Fruit fly (Drosophila melanogaster) whole organism, prepupa: ENCODE measurements around the gene cv.
A peak's percentile ranks its signal among the peaks of the same experiment; 100 is the strongest.

Experiments used
- CG10631 ChIP-seq: fragments of 200-800 bp; sonication (Bioruptor generic); optimal IDR thresholded peaks from 2 replicates; lab custom pipeline; 2016; ENCODE audit warnings: missing biosample characterization, missing genetic modification characterization
- CG6163 ChIP-seq: fragments of 200-800 bp; sonication (Bioruptor generic); IDR thresholded peaks from 3 replicates; pipeline ENCODE4 v1.3.6; 2022; ENCODE audit warnings: missing biosample characterization, missing genetic modification characterization
- CG6792 ChIP-seq: fragments of 200-800 bp; sonication (Bioruptor generic); optimal IDR thresholded peaks from 3 replicates; lab custom pipeline; 2016; ENCODE audit warnings: missing biosample characterization, missing genetic modification characterization
- Ets21C ChIP-seq: fragments of 200-800 bp; sonication (Bioruptor generic); optimal IDR thresholded peaks from 3 replicates; lab custom pipeline; 2016; ENCODE audit warnings: missing biosample characterization, missing genetic modification characterization
- Met ChIP-seq: fragments of 200-800 bp; sonication (Bioruptor generic); optimal IDR thresholded peaks from 3 replicates; lab custom pipeline; 2016; ENCODE audit warnings: missing biosample characterization, missing genetic modification characterization
- fkh ChIP-seq: fragments of 200-800 bp; sonication (Bioruptor generic); optimal IDR thresholded peaks from 3 replicates; lab custom pipeline; 2017; ENCODE audit warnings: missing biosample characterization, mild to moderate bottlenecking, missing genetic modification characterization, moderate library complexity

DNA sequence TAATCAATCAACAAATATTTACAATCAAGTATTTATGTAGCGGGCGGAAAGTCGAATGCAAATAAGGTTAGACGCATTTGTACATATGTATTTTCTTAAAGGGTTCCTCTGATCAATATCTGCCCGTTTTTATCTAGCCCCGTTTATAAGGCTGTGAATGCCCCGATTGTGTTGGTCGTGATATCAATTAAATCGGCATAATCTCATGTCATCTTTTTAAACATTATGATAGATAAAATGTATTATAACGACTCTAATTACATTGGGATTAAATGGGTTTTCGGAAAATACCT is 11.7 kb upstream of the cv start:
- no peak for TF ChIP-seq CG6163 (GFP tag; lab: Robert Waterston, UW)
- TF ChIP-seq Ets21C (GFP tag; lab: Kevin White, UChicago): no peak
- no peak for TF ChIP-seq CG10631 (GFP tag; lab: Kevin White, UChicago)
- TF ChIP-seq fkh (GFP tag; lab: Kevin White, UChicago): peak; percentile 68
- no peak for TF ChIP-seq CG6792
- no peak for TF ChIP-seq Met (GFP tag; lab: Kevin White, UChicago)
